Fruit fly (Drosophila melanogaster) whole organism, embryonic: ENCODE data around the gene CG3598.

Experiments
- ATbp ChIP-seq: fragments of 200-800 bp; sonication (Bioruptor generic); optimal IDR thresholded peaks from 2 replicates; lab custom pipeline; 2017; ENCODE audit warnings: missing biosample characterization, mild to moderate bottlenecking, missing genetic modification characterization, missing genetic modification reagents
- CG10147 ChIP-seq: fragments of 200-800 bp; sonication (Bioruptor generic); optimal IDR thresholded peaks from 2 replicates; lab custom pipeline; 2019; ENCODE audit warnings: missing biosample characterization, mild to moderate bottlenecking, missing genetic modification characterization, moderate library complexity
- CG10321 ChIP-seq: fragments of 200-800 bp; sonication (Bioruptor generic); IDR thresholded peaks from 2 replicates; pipeline ENCODE4 v1.3.6; 2022; ENCODE audit warnings: missing biosample characterization, missing genetic modification characterization
- CG10979 ChIP-seq: fragments of 200-800 bp; sonication (Bioruptor generic); optimal IDR thresholded peaks from 2 replicates; lab custom pipeline; 2018; ENCODE audit warnings: missing biosample characterization, mild to moderate bottlenecking, missing genetic modification characterization, moderate library complexity
- CG11723 ChIP-seq: fragments of 200-800 bp; sonication (Bioruptor generic); optimal IDR thresholded peaks from 2 replicates; lab custom pipeline; 2017; ENCODE audit warnings: missing biosample characterization, mild to moderate bottlenecking, missing genetic modification characterization
- CG12391 ChIP-seq: fragments of 200-800 bp; sonication (Bioruptor generic); optimal IDR thresholded peaks from 3 replicates; lab custom pipeline; 2018; ENCODE audit warnings: missing biosample characterization, mild to moderate bottlenecking, missing genetic modification characterization, moderate library complexity
- CG12769 ChIP-seq: fragments of 200-800 bp; sonication (Bioruptor generic); optimal IDR thresholded peaks from 2 replicates; lab custom pipeline; 2019; ENCODE audit warnings: missing biosample characterization, mild to moderate bottlenecking, missing genetic modification characterization, moderate library complexity
- CG14441 ChIP-seq: fragments of 200-800 bp; sonication (Bioruptor generic); IDR thresholded peaks from 2 replicates; pipeline ENCODE4 v1.3.6; 2022; ENCODE audit warnings: missing biosample characterization, missing genetic modification characterization
- CG15696 ChIP-seq: fragments of 200-800 bp; sonication (Bioruptor generic); optimal IDR thresholded peaks from 2 replicates; lab custom pipeline; 2019; ENCODE audit warnings: missing biosample characterization, mild to moderate bottlenecking, missing genetic modification characterization, moderate library complexity
- CG17328 ChIP-seq: fragments of 200-800 bp; sonication (Bioruptor generic); IDR thresholded peaks from 2 replicates; pipeline ENCODE4 v1.3.6; 2022; ENCODE audit warnings: missing biosample characterization, missing genetic modification characterization
- CG32532 ChIP-seq: fragments of 200-800 bp; sonication (Bioruptor generic); IDR thresholded peaks from 2 replicates; pipeline ENCODE4 v1.3.6; 2022; ENCODE audit warnings: missing biosample characterization, missing genetic modification characterization
- CG3281 ChIP-seq: fragments of 200-800 bp; sonication (Bioruptor generic); optimal IDR thresholded peaks from 3 replicates; lab custom pipeline; 2017; ENCODE audit warnings: missing biosample characterization, mild to moderate bottlenecking, missing genetic modification characterization
- CG43689 ChIP-seq: fragments of 200-800 bp; sonication (Bioruptor generic); IDR thresholded peaks from 2 replicates; pipeline ENCODE4 v1.3.6; 2022; ENCODE audit warnings: missing biosample characterization, missing genetic modification characterization
- CG4424 ChIP-seq: fragments of 200-800 bp; sonication (Bioruptor generic); optimal IDR thresholded peaks from 3 replicates; lab custom pipeline; 2016; ENCODE audit warnings: missing biosample characterization, missing genetic modification characterization
- CG7372 ChIP-seq: fragments of 200-800 bp; sonication (Bioruptor generic); IDR thresholded peaks from 2 replicates; pipeline ENCODE4 v1.3.6; 2022; ENCODE audit warnings: missing biosample characterization, missing genetic modification characterization
- CG7963 ChIP-seq: fragments of 200-800 bp; sonication (Bioruptor generic); IDR thresholded peaks from 3 replicates; pipeline ENCODE4 v1.3.6; 2022; ENCODE audit warnings: missing biosample characterization, missing genetic modification characterization; ENCODE audit not compliant: partially characterized antibody
- CG8359 ChIP-seq: fragments of 200-800 bp; sonication (Bioruptor generic); optimal IDR thresholded peaks from 2 replicates; lab custom pipeline; 2017; ENCODE audit warnings: missing biosample characterization, mild to moderate bottlenecking, missing genetic modification characterization, borderline replicate concordance
- CG8944 ChIP-seq: fragments of 200-800 bp; sonication (Bioruptor generic); optimal IDR thresholded peaks from 3 replicates; lab custom pipeline; 2016; ENCODE audit warnings: missing biosample characterization, missing genetic modification characterization
- CG9876 ChIP-seq: fragments of 200-800 bp; sonication (Bioruptor generic); optimal IDR thresholded peaks from 2 replicates; lab custom pipeline; 2016; ENCODE audit warnings: missing biosample characterization, missing genetic modification characterization
- Chrac-16 ChIP-seq: fragments of 200-800 bp; sonication (Bioruptor generic); optimal IDR thresholded peaks from 3 replicates; lab custom pipeline; 2016; ENCODE audit warnings: missing biosample characterization, missing genetic modification characterization
- Doc3 ChIP-seq: fragments of 200-800 bp; sonication (Bioruptor generic); IDR thresholded peaks from 3 replicates; pipeline ENCODE4 v1.3.6; 2022; ENCODE audit warnings: missing biosample characterization, missing genetic modification characterization; ENCODE audit not compliant: partially characterized antibody
- Drgx ChIP-seq: fragments of 200-800 bp; sonication (Bioruptor generic); IDR thresholded peaks from 2 replicates; pipeline ENCODE4 v1.3.6; 2022; ENCODE audit warnings: missing biosample characterization, missing genetic modification characterization
- Ets65A ChIP-seq: fragments of 200-800 bp; sonication (Bioruptor generic); peaks from one replicate; lab custom pipeline; 2016; ENCODE audit warnings: missing biosample characterization, missing genetic modification characterization
- Ets97D ChIP-seq: fragments of 200-800 bp; sonication (Bioruptor generic); optimal IDR thresholded peaks from 3 replicates; lab custom pipeline; 2016; ENCODE audit warnings: missing biosample characterization, missing genetic modification characterization
- Fer2 ChIP-seq: fragments of 200-800 bp; sonication (Bioruptor generic); optimal IDR thresholded peaks from 2 replicates; lab custom pipeline; 2018; ENCODE audit warnings: missing biosample characterization, mild to moderate bottlenecking, missing genetic modification characterization, moderate library complexity
- Fer3 ChIP-seq: fragments of 200-800 bp; sonication (Bioruptor generic); optimal IDR thresholded peaks from 2 replicates; lab custom pipeline; 2018; ENCODE audit warnings: missing biosample characterization, mild to moderate bottlenecking, missing genetic modification characterization, moderate library complexity
- H15 ChIP-seq: fragments of 200-800 bp; sonication (Bioruptor generic); IDR thresholded peaks from 3 replicates; pipeline ENCODE4 v1.3.6; 2022; ENCODE audit warnings: missing biosample characterization, missing genetic modification characterization
- Hr78 ChIP-seq, 2 experiments: fragments of 200-800 bp in 1 of 2; fragments of >200 bp in 1 of 2; sonication (Bioruptor generic) in 1 of 2; optimal IDR thresholded peaks; 2 replicates each; lab custom pipeline; 2017 to 2019; ENCODE audit warnings: missing biosample characterization in 2 of 2, missing genetic modification characterization in 2 of 2, mild to moderate bottlenecking in 1 of 2, moderate library complexity in 1 of 2
- Meics ChIP-seq: fragments of 200-800 bp; sonication (Bioruptor generic); optimal IDR thresholded peaks from 2 replicates; lab custom pipeline; 2017; ENCODE audit warnings: missing biosample characterization, mild to moderate bottlenecking, missing genetic modification characterization
- Rfx ChIP-seq: fragments of 200-800 bp; sonication (Bioruptor generic); IDR thresholded peaks from 2 replicates; pipeline ENCODE4 v1.3.6; 2022; ENCODE audit warnings: missing biosample characterization, missing genetic modification characterization
- Scr ChIP-seq: fragments of 200-800 bp; sonication (Bioruptor generic); IDR thresholded peaks from 2 replicates; pipeline ENCODE4 v1.3.6; 2022; ENCODE audit warnings: missing biosample characterization, missing genetic modification characterization; ENCODE audit not compliant: partially characterized antibody
- Sox100B ChIP-seq: fragments of 200-800 bp; sonication (Bioruptor generic); optimal IDR thresholded peaks from 3 replicates; lab custom pipeline; 2018; ENCODE audit warnings: missing biosample characterization, mild to moderate bottlenecking, missing genetic modification characterization
- ase ChIP-seq: fragments of 200-800 bp; sonication (Bioruptor generic); IDR thresholded peaks from 3 replicates; pipeline ENCODE4 v1.3.6; 2022; ENCODE audit warnings: missing biosample characterization, missing genetic modification characterization
- bcd ChIP-seq: fragments of 200-800 bp; sonication (Bioruptor generic); optimal IDR thresholded peaks from 2 replicates; lab custom pipeline; 2017; ENCODE audit warnings: missing biosample characterization, mild to moderate bottlenecking, missing genetic modification characterization
- crol ChIP-seq: fragments of 200-800 bp; sonication (Bioruptor generic); IDR thresholded peaks from 2 replicates; pipeline ENCODE4 v1.3.6; 2022; ENCODE audit warnings: missing biosample characterization, missing genetic modification characterization
- dan ChIP-seq: fragments of 200-800 bp; sonication (Bioruptor generic); IDR thresholded peaks from 2 replicates; pipeline ENCODE4 v1.3.6; 2022; ENCODE audit warnings: missing biosample characterization, missing genetic modification characterization
- dati ChIP-seq: fragments of 200-800 bp; sonication (Bioruptor generic); IDR thresholded peaks from 2 replicates; pipeline ENCODE4 v1.3.6; 2022; ENCODE audit warnings: missing biosample characterization, missing genetic modification characterization
- dmrt99B ChIP-seq: fragments of 200-800 bp; sonication (Bioruptor generic); optimal IDR thresholded peaks from 2 replicates; lab custom pipeline; 2018; ENCODE audit warnings: missing biosample characterization, mild to moderate bottlenecking, missing genetic modification characterization, moderate library complexity
- gcm ChIP-seq: fragments of 200-800 bp; sonication (Bioruptor generic); optimal IDR thresholded peaks from 2 replicates; lab custom pipeline; 2019; ENCODE audit warnings: missing biosample characterization, mild to moderate bottlenecking, missing genetic modification characterization, moderate library complexity
- knrl ChIP-seq: fragments of 200-800 bp; sonication (Bioruptor generic); IDR thresholded peaks from 3 replicates; pipeline ENCODE4 v1.3.6; 2022; ENCODE audit warnings: missing biosample characterization, missing genetic modification characterization; ENCODE audit not compliant: partially characterized antibody
- nom ChIP-seq: fragments of 200-800 bp; sonication (Bioruptor generic); optimal IDR thresholded peaks from 2 replicates; lab custom pipeline; 2017; ENCODE audit warnings: missing biosample characterization, missing genetic modification characterization, mild to moderate bottlenecking, moderate library complexity, missing genetic modification reagents
- prd ChIP-seq, 3 experiments: fragments of >200 bp in 2 of 3; fragments of 200-800 bp in 1 of 3; sonication (Bioruptor generic) in 1 of 3; optimal IDR thresholded peaks in 2 of 3; IDR thresholded peaks in 1 of 3; 2 replicates in 2 of 3; 3 replicates in 1 of 3; pipeline versions ENCODE4 v1.3.6 to Lab custom; 2017 to 2022; ENCODE audit warnings: missing biosample characterization in 1 of 3, missing genetic modification characterization in 1 of 3
- ranshi ChIP-seq: fragments of 200-800 bp; sonication (Bioruptor generic); IDR thresholded peaks from 2 replicates; pipeline ENCODE4 v1.3.6; 2022; ENCODE audit warnings: missing biosample characterization, missing genetic modification characterization
- rib ChIP-seq: fragments of 200-800 bp; sonication (Bioruptor generic); IDR thresholded peaks from 2 replicates; pipeline ENCODE4 v1.3.6; 2022; ENCODE audit warnings: missing biosample characterization, missing genetic modification characterization
- slbo ChIP-seq: fragments of 200-800 bp; sonication (Bioruptor generic); IDR thresholded peaks from 2 replicates; pipeline ENCODE4 v1.3.6; 2022; ENCODE audit warnings: missing biosample characterization, missing genetic modification characterization
- slou ChIP-seq: fragments of 200-800 bp; sonication (Bioruptor generic); optimal IDR thresholded peaks from 3 replicates; lab custom pipeline; 2016; ENCODE audit warnings: missing biosample characterization, missing genetic modification characterization
- vvl ChIP-seq: fragments of 200-800 bp; sonication (Bioruptor generic); IDR thresholded peaks from 2 replicates; pipeline ENCODE4 v1.3.6; 2022; ENCODE audit warnings: missing biosample characterization, missing genetic modification characterization
- zen2 ChIP-seq: fragments of 200-800 bp; sonication (Bioruptor generic); IDR thresholded peaks from 3 replicates; pipeline ENCODE4 v1.3.6; 2022; ENCODE audit warnings: missing biosample characterization, missing genetic modification characterization; ENCODE audit not compliant: partially characterized antibody

The CG3598 gene

dm6 chrX:2907105-2907694 is 29.6 kb upstream of the CG3598 start (continued):
- no peak for TF ChIP-seq prd (optimal IDR thresholded peaks at IDR 0.05; lab: Kevin White, UChicago)
- TF ChIP-seq prd (GFP tag; IDR thresholded peaks at IDR 0.05; lab: Robert Waterston, UW) = peak; percentile 35; the same call in 1 of the 3 replicates
- TF ChIP-seq CG10979 (tag; lab: Kevin White, UChicago) = peak; percentile 11
- TF ChIP-seq knrl (GFP tag; lab: Robert Waterston, UW) = no peak
- TF ChIP-seq dati (GFP tag; lab: Robert Waterston, UW) = no peak
- TF ChIP-seq Rfx (GFP tag; lab: Robert Waterston, UW) = 0 out of 2 replicates have a peak, but pooled peaks have one; percentile 15
- peak; percentile 81 for TF ChIP-seq Ets65A
- peak; percentile 47; the same call in 1 of the 2 replicates for TF ChIP-seq CG17328
- peak; percentile 42; the same call in 1 of the 2 replicates for TF ChIP-seq ranshi (GFP tag; lab: Robert Waterston, UW)
- TF ChIP-seq crol (GFP tag; lab: Robert Waterston, UW) = peak; percentile 28; the same call in 1 of the 2 replicates
- TF ChIP-seq, all 482 proteins: peak for 52

- TF ChIP-seq CG8944 (GFP tag; lab: Kevin White, UChicago) (no peak), CG7963 (GFP tag; lab: Robert Waterston, UW) (no peak), Fer3 (peak; percentile 2), ATbp (peak; percentile 26), CG32532 (GFP tag; lab: Robert Waterston, UW) (no peak), Chrac-16 (GFP tag; lab: Kevin White, UChicago) (no peak), Drgx (no peak), CG8359 (no peak), CG3281 (GFP tag; lab: Kevin White, UChicago) (no peak), CG10321 (GFP tag; lab: Robert Waterston, UW) (no peak), CG10147 (no peak), Meics (GFP tag; lab: Kevin White, UChicago) (no peak), CG15696 (tag; lab: Kevin White, UChicago) (no peak), nom (no peak), Ets97D (no peak), CG4424 (GFP tag; lab: Kevin White, UChicago) (no peak), CG12391 (tag; lab: Kevin White, UChicago) (no peak), dmrt99B (tag; lab: Kevin White, UChicago) (peak; percentile 46), vvl (GFP tag; lab: Robert Waterston, UW) (0 out of 2 replicates have a peak, but pooled peaks have one; percentile 34), CG11723 (no peak), Scr (GFP tag; lab: Robert Waterston, UW) (no peak), ase (GFP tag; lab: Robert Waterston, UW) (no peak), CG43689 (no peak), Hr78 (GFP tag; optimal IDR thresholded peaks at IDR 0.05; lab: Kevin White, UChicago) (no peak), Fer2 (tag; lab: Kevin White, UChicago) (no peak), CG12769 (peak; percentile 11), bcd (GFP tag; lab: Kevin White, UChicago) (no peak), slbo (GFP tag; lab: Robert Waterston, UW) (peak; percentile 54), Sox100B (GFP tag; lab: Kevin White, UChicago) (no peak), CG7372 (GFP tag; lab: Robert Waterston, UW) (no peak), CG9876 (no peak), zen2 (GFP tag; lab: Robert Waterston, UW) (no peak), H15 (GFP tag; lab: Robert Waterston, UW) (no peak), rib (GFP tag; lab: Robert Waterston, UW) (no peak), Doc3 (GFP tag; lab: Robert Waterston, UW) (no peak), slou (GFP tag; lab: Kevin White, UChicago) (no peak), CG14441 (GFP tag; lab: Robert Waterston, UW) (0 out of 2 replicates have a peak, but pooled peaks have one; percentile 39), dan (GFP tag; lab: Robert Waterston, UW) (no peak), gcm (no peak)
These were observed 24.2 kb upstream of the CG3598 start for dm6 chrX:2912581-2912980.
